Worm (Caenorhabditis elegans): ENCODE measurements around the gene B0238.9.
A peak's percentile ranks its signal among the peaks of the same experiment; 100 is the strongest.

Gene B0238.9

DNA sequence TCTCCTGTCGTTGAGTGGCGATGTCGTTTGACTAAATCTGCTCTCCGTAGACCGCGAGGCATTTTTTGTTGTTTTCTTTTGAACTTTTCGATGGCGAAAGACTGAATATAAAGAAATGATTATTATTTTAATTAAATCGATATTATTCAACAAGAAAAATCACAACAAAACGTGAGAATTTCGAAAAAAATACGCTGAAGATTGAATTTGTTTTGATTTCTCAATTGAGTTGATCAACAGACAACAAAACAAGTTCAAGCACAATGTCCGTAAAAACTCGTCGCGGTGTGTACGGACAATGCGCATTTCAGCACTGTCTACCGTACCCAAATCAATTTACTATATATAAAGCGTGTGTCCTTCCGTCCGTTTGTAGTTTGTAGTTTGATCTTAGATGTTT, at the start of gene B0238.9:
Gene B0238.9 (minus strand): TSS at position 101 of the 400 bp plus-strand sequence.
- TF ChIP-seq elt-3 (tag; optimal IDR thresholded peaks at IDR 0.05) = no peak
- TF ChIP-seq tbx-8 (GFP tag; optimal IDR thresholded peaks at IDR 0.05) = no peak
- no peak for TF ChIP-seq ztf-11 (tag; optimal IDR thresholded peaks at IDR 0.05)
- TF ChIP-seq elt-1 (tag; optimal IDR thresholded peaks at IDR 0.05; ENCODE audit: borderline replicate concordance, insufficient read depth) = no peak
- TF ChIP-seq hlh-1 (tag; optimal IDR thresholded peaks at IDR 0.05) = no peak
- TF ChIP-seq bed-3 (GFP tag; optimal IDR thresholded peaks at IDR 0.05) = no peak
- TF ChIP-seq lin-13 (tag; optimal IDR thresholded peaks at IDR 0.05) = no peak
- no peak for TF ChIP-seq ceh-43 (GFP tag; optimal IDR thresholded peaks at IDR 0.05)
- no peak for TF ChIP-seq nhr-76 (tag; optimal IDR thresholded peaks at IDR 0.05)
- TF ChIP-seq M03D4.4 (tag; optimal IDR thresholded peaks at IDR 0.05) = no peak
- no peak for TF ChIP-seq unc-39 (tag; optimal IDR thresholded peaks at IDR 0.05)
- TF ChIP-seq nhr-237 (tag; optimal IDR thresholded peaks at IDR 0.05) = no peak
- no peak for TF ChIP-seq nhr-2 (tag; optimal IDR thresholded peaks at IDR 0.05)
- no peak for TF ChIP-seq pha-4 (tag; optimal IDR thresholded peaks at IDR 0.05)
- TF ChIP-seq ceh-83 (GFP tag; optimal IDR thresholded peaks at IDR 0.05) = no peak
- no peak for TF ChIP-seq zip-8 (tag; optimal IDR thresholded peaks at IDR 0.05)
- TF ChIP-seq ceh-39 (tag; optimal IDR thresholded peaks at IDR 0.05) = no peak

DNA sequence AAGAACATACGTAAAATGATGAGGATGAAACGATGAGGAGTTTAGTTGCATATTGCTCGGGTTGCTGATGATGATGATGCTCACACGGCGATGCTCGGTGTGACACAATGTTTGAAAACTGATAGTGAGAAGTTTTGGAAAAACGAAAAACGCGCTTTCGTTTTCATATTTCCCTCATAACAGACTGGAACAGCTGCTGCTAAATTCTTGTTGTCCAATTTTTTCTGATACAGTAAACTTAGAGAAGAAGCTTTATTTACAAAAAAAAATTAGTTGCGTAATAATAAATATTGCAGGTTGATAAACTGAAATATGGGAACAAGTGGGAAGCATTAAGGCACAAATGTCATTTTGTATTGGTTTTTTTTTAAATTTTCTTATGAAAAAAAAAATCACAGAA, 46.7 kb upstream of the B0238.9 start, which contains the start of gene ceh-33:
Gene ceh-33 (minus strand): TSS at position 101 of the 400 bp plus-strand sequence.
- TF ChIP-seq mab-5 (tag; optimal IDR thresholded peaks at IDR 0.05) (no peak), ceh-43 (GFP tag; optimal IDR thresholded peaks at IDR 0.05) (no peak), unc-120 (tag; optimal IDR thresholded peaks at IDR 0.05; ENCODE audit: poor library complexity, severe bottlenecking) (no peak), ham-2 (GFP tag; optimal IDR thresholded peaks at IDR 0.05) (no peak), snpc-4 (tag; optimal IDR thresholded peaks at IDR 0.05) (no peak), zip-8 (tag; optimal IDR thresholded peaks at IDR 0.05) (peak; percentile 32)

- TF ChIP-seq snpc-4 (tag; optimal IDR thresholded peaks at IDR 0.05) = no peak
- TF ChIP-seq lsy-2 (tag; optimal IDR thresholded peaks at IDR 0.05) = no peak
- TF ChIP-seq unc-39 (tag; optimal IDR thresholded peaks at IDR 0.05) = no peak
- TF ChIP-seq nhr-12 (tag; optimal IDR thresholded peaks at IDR 0.05) = no peak
- no peak for TF ChIP-seq ceh-43 (GFP tag; optimal IDR thresholded peaks at IDR 0.05)
- no peak for TF ChIP-seq drap-1 (GFP tag; optimal IDR thresholded peaks at IDR 0.05)
- TF ChIP-seq cnd-1 (tag; optimal IDR thresholded peaks at IDR 0.05) = no peak
- no peak for TF ChIP-seq nhr-28 (tag; optimal IDR thresholded peaks at IDR 0.05)
- TF ChIP-seq tbx-8 (GFP tag; optimal IDR thresholded peaks at IDR 0.05) = no peak
- no peak for TF ChIP-seq ceh-83 (GFP tag; optimal IDR thresholded peaks at IDR 0.05)
- no peak for TF ChIP-seq flh-1 (GFP tag; optimal IDR thresholded peaks at IDR 0.05)
- TF ChIP-seq ham-2 (GFP tag; optimal IDR thresholded peaks at IDR 0.05) = no peak
- no peak for TF ChIP-seq M03D4.4 (tag; optimal IDR thresholded peaks at IDR 0.05)
- TF ChIP-seq ces-1 (GFP tag; optimal IDR thresholded peaks at IDR 0.05) = no peak
- TF ChIP-seq sptf-1 (tag; optimal IDR thresholded peaks at IDR 0.05) = no peak
- TF ChIP-seq elt-1 (tag; optimal IDR thresholded peaks at IDR 0.05; ENCODE audit: borderline replicate concordance, insufficient read depth) = no peak
- TF ChIP-seq mls-2 (tag; optimal IDR thresholded peaks at IDR 0.05) = no peak
- TF ChIP-seq nhr-2 (tag; optimal IDR thresholded peaks at IDR 0.05) = no peak
Observed at ce11 chrV:5322815-5323214, 44.9 kb upstream of the B0238.9 start.

DNA sequence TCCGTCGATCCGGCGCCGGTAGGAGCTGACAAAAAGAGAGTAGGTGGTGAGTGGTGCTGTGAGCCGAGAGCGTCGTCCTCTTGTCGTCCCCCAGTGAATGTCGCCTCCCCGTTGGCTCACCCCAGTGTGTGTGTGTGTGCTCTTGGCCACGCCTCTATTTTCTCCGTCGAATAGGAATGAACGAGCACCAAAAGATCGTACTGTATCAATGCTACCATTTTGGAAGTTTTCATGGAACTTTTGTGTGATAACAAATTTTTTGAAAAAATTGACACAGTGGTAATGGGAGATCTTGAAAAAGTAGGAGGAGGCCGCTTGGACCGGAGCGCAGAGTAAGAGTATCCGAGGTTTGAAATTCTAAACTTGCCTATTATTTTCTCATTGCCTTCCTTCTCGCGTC, 41.6 kb upstream of the B0238.9 start, which contains the start of gene ceh-34:
Gene ceh-34 (minus strand): TSS at position 101 of the 400 bp plus-strand sequence.
- TF ChIP-seq snpc-4 (tag; optimal IDR thresholded peaks at IDR 0.05) = no peak
- no peak for TF ChIP-seq lsy-2 (tag; optimal IDR thresholded peaks at IDR 0.05)

ce11 chrV:5318349-5318748, 40.4 kb upstream of the B0238.9 start:
- TF ChIP-seq nhr-28 (tag; optimal IDR thresholded peaks at IDR 0.05) (no peak), mls-2 (tag; optimal IDR thresholded peaks at IDR 0.05) (no peak), unc-62 (GFP tag; optimal IDR thresholded peaks at IDR 0.05) (peak; percentile 80), hlh-1 (tag; optimal IDR thresholded peaks at IDR 0.05) (peak; percentile 41), ceh-83 (GFP tag; optimal IDR thresholded peaks at IDR 0.05) (no peak)

- TF ChIP-seq cnd-1 (tag; optimal IDR thresholded peaks at IDR 0.05) (no peak), ceh-39 (tag; optimal IDR thresholded peaks at IDR 0.05) (no peak), unc-62 (GFP tag; optimal IDR thresholded peaks at IDR 0.05) (no peak), elt-1 (tag; optimal IDR thresholded peaks at IDR 0.05; ENCODE audit: borderline replicate concordance, insufficient read depth) (no peak), mls-2 (tag; optimal IDR thresholded peaks at IDR 0.05) (no peak), bed-3 (GFP tag; optimal IDR thresholded peaks at IDR 0.05) (no peak), nhr-237 (tag; optimal IDR thresholded peaks at IDR 0.05) (no peak), nhr-12 (tag; optimal IDR thresholded peaks at IDR 0.05) (no peak), lin-13 (tag; optimal IDR thresholded peaks at IDR 0.05) (no peak), zip-8 (tag; optimal IDR thresholded peaks at IDR 0.05) (no peak), ztf-11 (tag; optimal IDR thresholded peaks at IDR 0.05) (no peak), mep-1 (tag; optimal IDR thresholded peaks at IDR 0.05) (no peak), sptf-1 (tag; optimal IDR thresholded peaks at IDR 0.05) (no peak), drap-1 (GFP tag; optimal IDR thresholded peaks at IDR 0.05) (no peak), lsy-2 (tag; optimal IDR thresholded peaks at IDR 0.05) (no peak), mab-5 (tag; optimal IDR thresholded peaks at IDR 0.05) (no peak), sem-2 (GFP tag; optimal IDR thresholded peaks at IDR 0.05) (no peak), snpc-4 (tag; optimal IDR thresholded peaks at IDR 0.05) (no peak)
Observed at ce11 chrV:5314104-5314503, 36.2 kb upstream of the B0238.9 start, which contains the start of gene C10G8.2. C10G8.2 (plus strand) TSS chrV:5314404.

All from whole organism, mixed stage, embryonic.